Fruit fly (Drosophila melanogaster) whole organism, prepupa: ENCODE measurements around the gene CG31029.

ENCODE experiments used
- Blimp-1 ChIP-seq: fragments of 200-800 bp; sonication (Bioruptor generic); optimal IDR thresholded peaks from 3 replicates; lab custom pipeline; 2017; ENCODE audit warnings: missing biosample characterization, missing genetic modification characterization, mild to moderate bottlenecking, moderate library complexity, missing genetic modification reagents
- CG10631 ChIP-seq: fragments of 200-800 bp; sonication (Bioruptor generic); optimal IDR thresholded peaks from 2 replicates; lab custom pipeline; 2016; ENCODE audit warnings: missing biosample characterization, missing genetic modification characterization
- CG10669 ChIP-seq: fragments of 200-800 bp; sonication (Bioruptor generic); optimal IDR thresholded peaks from 3 replicates; lab custom pipeline; 2018; ENCODE audit warnings: missing biosample characterization, mild to moderate bottlenecking, missing genetic modification characterization, moderate library complexity
- CG11762 ChIP-seq: fragments of 200-800 bp; sonication (Bioruptor generic); optimal IDR thresholded peaks from 3 replicates; lab custom pipeline; 2016; ENCODE audit warnings: missing biosample characterization, missing genetic modification characterization; ENCODE audit not compliant: insufficient read depth
- CG11902 ChIP-seq: fragments of 200-800 bp; sonication (Bioruptor generic); optimal IDR thresholded peaks from 3 replicates; lab custom pipeline; 2016; ENCODE audit warnings: missing biosample characterization, missing genetic modification characterization
- CG15336 ChIP-seq: fragments of 200-800 bp; sonication (Bioruptor generic); IDR thresholded peaks from 2 replicates; pipeline ENCODE4 v1.3.6; 2022; ENCODE audit warnings: missing biosample characterization, missing genetic modification characterization
- CG1621 ChIP-seq: fragments of 200-800 bp; sonication (Bioruptor generic); optimal IDR thresholded peaks from 3 replicates; lab custom pipeline; 2018; ENCODE audit warnings: missing biosample characterization, mild to moderate bottlenecking, missing genetic modification characterization
- CG3032 ChIP-seq: fragments of 200-800 bp; optimal IDR thresholded peaks from 2 replicates; lab custom pipeline; 2019; ENCODE audit warnings: missing biosample characterization, mild to moderate bottlenecking, missing genetic modification characterization, moderate library complexity
- CG31627 ChIP-seq: fragments of 200-800 bp; sonication (Bioruptor generic); optimal IDR thresholded peaks from 3 replicates; lab custom pipeline; 2016; ENCODE audit warnings: missing biosample characterization, missing genetic modification characterization
- CG32006 ChIP-seq: fragments of 200-800 bp; sonication (Bioruptor generic); optimal IDR thresholded peaks from 3 replicates; lab custom pipeline; 2017; ENCODE audit warnings: missing biosample characterization, mild to moderate bottlenecking, missing genetic modification characterization
- CG34406 ChIP-seq: fragments of 200-800 bp; sonication (Bioruptor generic); optimal IDR thresholded peaks from 3 replicates; lab custom pipeline; 2016; ENCODE audit warnings: missing biosample characterization, missing genetic modification characterization
- CG3919 ChIP-seq: fragments of 200-800 bp; sonication (Bioruptor generic); optimal IDR thresholded peaks from 3 replicates; lab custom pipeline; 2016; ENCODE audit warnings: missing biosample characterization, missing genetic modification characterization
- CG4318 ChIP-seq: fragments of 200-800 bp; sonication (Bioruptor generic); optimal IDR thresholded peaks from 3 replicates; lab custom pipeline; 2017; ENCODE audit warnings: missing biosample characterization, mild to moderate bottlenecking, missing genetic modification characterization
- CG6163 ChIP-seq: fragments of 200-800 bp; sonication (Bioruptor generic); IDR thresholded peaks from 3 replicates; pipeline ENCODE4 v1.3.6; 2022; ENCODE audit warnings: missing biosample characterization, missing genetic modification characterization
- CG6276 ChIP-seq: fragments of 200-800 bp; sonication (Bioruptor generic); optimal IDR thresholded peaks from 2 replicates; lab custom pipeline; 2017; ENCODE audit warnings: missing biosample characterization, mild to moderate bottlenecking, missing genetic modification characterization
- CG6792 ChIP-seq: fragments of 200-800 bp; sonication (Bioruptor generic); optimal IDR thresholded peaks from 3 replicates; lab custom pipeline; 2016; ENCODE audit warnings: missing biosample characterization, missing genetic modification characterization
- CG6854 ChIP-seq: fragments of 200-800 bp; sonication (Bioruptor generic); optimal IDR thresholded peaks from 2 replicates; lab custom pipeline; 2017; ENCODE audit warnings: missing biosample characterization, mild to moderate bottlenecking, missing genetic modification characterization
- CG7368 ChIP-seq: fragments of 200-800 bp; sonication (Bioruptor generic); optimal IDR thresholded peaks from 3 replicates; lab custom pipeline; 2016; ENCODE audit warnings: missing biosample characterization, missing genetic modification characterization
- CG8119 ChIP-seq: fragments of 200-800 bp; sonication (Bioruptor generic); IDR thresholded peaks from 3 replicates; pipeline ENCODE4 v1.3.6; 2022; ENCODE audit warnings: missing biosample characterization, missing genetic modification characterization
- CG8319 ChIP-seq: fragments of 200-800 bp; sonication (Bioruptor generic); optimal IDR thresholded peaks from 3 replicates; lab custom pipeline; 2016; ENCODE audit warnings: missing biosample characterization, missing genetic modification characterization
- CG8632 ChIP-seq: fragments of 200-800 bp; sonication (Bioruptor generic); optimal IDR thresholded peaks from 3 replicates; lab custom pipeline; 2016; ENCODE audit warnings: missing biosample characterization, missing genetic modification characterization
- Eip75B ChIP-seq: fragments of 200-800 bp; sonication (Bioruptor generic); optimal IDR thresholded peaks from 3 replicates; lab custom pipeline; 2016; ENCODE audit warnings: missing biosample characterization, missing genetic modification characterization
- Eip93F ChIP-seq: fragments of 200-800 bp; sonication (Bioruptor generic); optimal IDR thresholded peaks from 2 replicates; lab custom pipeline; 2016; ENCODE audit warnings: missing biosample characterization, mild to moderate bottlenecking, missing genetic modification characterization
- Ets21C ChIP-seq: fragments of 200-800 bp; sonication (Bioruptor generic); optimal IDR thresholded peaks from 3 replicates; lab custom pipeline; 2016; ENCODE audit warnings: missing biosample characterization, missing genetic modification characterization
- Ets96B ChIP-seq: fragments of 200-800 bp; optimal IDR thresholded peaks from 2 replicates; lab custom pipeline; 2019; ENCODE audit warnings: missing biosample characterization, mild to moderate bottlenecking, missing genetic modification characterization, moderate library complexity
- Gug ChIP-seq: fragments of 200-800 bp; sonication (Bioruptor generic); IDR thresholded peaks from 2 replicates; pipeline ENCODE4 v1.3.6; 2022; ENCODE audit warnings: missing biosample characterization, missing genetic modification characterization
- Hr39 ChIP-seq: fragments of 200-800 bp; sonication (Bioruptor generic); optimal IDR thresholded peaks from 2 replicates; lab custom pipeline; 2016; ENCODE audit warnings: missing biosample characterization, missing genetic modification characterization
- Lpt ChIP-seq: fragments of 200-800 bp; sonication (Bioruptor generic); optimal IDR thresholded peaks from 3 replicates; lab custom pipeline; 2016; ENCODE audit warnings: missing biosample characterization, missing genetic modification characterization
- Met ChIP-seq: fragments of 200-800 bp; sonication (Bioruptor generic); optimal IDR thresholded peaks from 3 replicates; lab custom pipeline; 2016; ENCODE audit warnings: missing biosample characterization, missing genetic modification characterization
- OdsH ChIP-seq: fragments of 200-800 bp; sonication (Bioruptor generic); optimal IDR thresholded peaks from 3 replicates; lab custom pipeline; 2016; ENCODE audit warnings: missing biosample characterization, missing genetic modification characterization
- Smox ChIP-seq: fragments of 200-800 bp; sonication (Bioruptor generic); optimal IDR thresholded peaks from 3 replicates; lab custom pipeline; 2016; ENCODE audit warnings: missing biosample characterization, missing genetic modification characterization
- Sox14 ChIP-seq: fragments of 200-800 bp; sonication (Bioruptor generic); optimal IDR thresholded peaks from 3 replicates; lab custom pipeline; 2016; ENCODE audit warnings: missing biosample characterization, missing genetic modification characterization
- Sox15 ChIP-seq: fragments of 200-800 bp; sonication (Bioruptor generic); optimal IDR thresholded peaks from 3 replicates; lab custom pipeline; 2016; ENCODE audit warnings: missing biosample characterization, missing genetic modification characterization
- achi ChIP-seq: fragments of 200-800 bp; sonication (Bioruptor generic); optimal IDR thresholded peaks from 3 replicates; lab custom pipeline; 2016; ENCODE audit warnings: missing biosample characterization, missing genetic modification characterization
- acj6 ChIP-seq: fragments of 200-800 bp; sonication (Bioruptor generic); optimal IDR thresholded peaks from 3 replicates; lab custom pipeline; 2016; ENCODE audit warnings: missing biosample characterization, missing genetic modification characterization
- cyc ChIP-seq: fragments of 200-800 bp; sonication (Bioruptor generic); optimal IDR thresholded peaks from 3 replicates; lab custom pipeline; 2016; ENCODE audit warnings: missing biosample characterization, missing genetic modification characterization
- dac ChIP-seq: fragments of 200-800 bp; sonication (Bioruptor generic); optimal IDR thresholded peaks from 2 replicates; lab custom pipeline; 2017; ENCODE audit warnings: missing biosample characterization, mild to moderate bottlenecking, missing genetic modification characterization
- dsx ChIP-seq: fragments of 200-800 bp; optimal IDR thresholded peaks from 3 replicates; lab custom pipeline; 2019; ENCODE audit warnings: missing biosample characterization, mild to moderate bottlenecking, missing genetic modification characterization, moderate library complexity; ENCODE audit not compliant: poor library complexity, severe bottlenecking
- eg ChIP-seq: fragments of 200-800 bp; sonication (Bioruptor generic); IDR thresholded peaks from 3 replicates; pipeline ENCODE4 v1.3.6; 2022; ENCODE audit warnings: missing biosample characterization, missing genetic modification characterization
- esn ChIP-seq: fragments of 200-800 bp; sonication (Bioruptor generic); optimal IDR thresholded peaks from 2 replicates; lab custom pipeline; 2016; ENCODE audit warnings: missing biosample characterization, mild to moderate bottlenecking, missing genetic modification characterization, moderate library complexity
- fd59A ChIP-seq: fragments of 200-800 bp; sonication (Bioruptor generic); optimal IDR thresholded peaks from 2 replicates; lab custom pipeline; 2017; ENCODE audit warnings: missing biosample characterization, mild to moderate bottlenecking, missing genetic modification characterization, missing genetic modification reagents
- fd85E ChIP-seq: fragments of 200-800 bp; sonication (Bioruptor generic); optimal IDR thresholded peaks from 3 replicates; lab custom pipeline; 2016; ENCODE audit warnings: missing biosample characterization, missing genetic modification characterization
- fkh ChIP-seq: fragments of 200-800 bp; sonication (Bioruptor generic); optimal IDR thresholded peaks from 3 replicates; lab custom pipeline; 2017; ENCODE audit warnings: missing biosample characterization, mild to moderate bottlenecking, missing genetic modification characterization, moderate library complexity
- lz ChIP-seq: fragments of 200-800 bp; sonication (Bioruptor generic); optimal IDR thresholded peaks from 3 replicates; lab custom pipeline; 2016; ENCODE audit warnings: missing biosample characterization, missing genetic modification characterization
- net ChIP-seq: fragments of 200-800 bp; sonication (Bioruptor generic); optimal IDR thresholded peaks from 3 replicates; lab custom pipeline; 2016; ENCODE audit warnings: missing biosample characterization, missing genetic modification characterization
- salr ChIP-seq, 2 experiments: fragments of 200-800 bp; sonication (Bioruptor generic); optimal IDR thresholded peaks; 3 replicates each; lab custom pipeline; 2016 to 2018; ENCODE audit warnings: missing biosample characterization in 2 of 2, missing genetic modification characterization in 2 of 2, mild to moderate bottlenecking in 1 of 2
- spab ChIP-seq: fragments of 200-800 bp; sonication (Bioruptor generic); optimal IDR thresholded peaks from 2 replicates; lab custom pipeline; 2017; ENCODE audit warnings: missing biosample characterization, mild to moderate bottlenecking, missing genetic modification characterization, missing genetic modification reagents
- ss ChIP-seq, 2 experiments: fragments of 200-800 bp; sonication (Bioruptor generic); optimal IDR thresholded peaks; 2 replicates in 1 of 2; 3 replicates in 1 of 2; lab custom pipeline; 2017 to 2018; ENCODE audit warnings: mild to moderate bottlenecking in 2 of 2, missing biosample characterization in 2 of 2, missing genetic modification characterization in 2 of 2, moderate library complexity in 1 of 2
- svp ChIP-seq: fragments of 200-800 bp; sonication (Bioruptor generic); peaks from one replicate; lab custom pipeline; 2016; ENCODE audit warnings: missing biosample characterization, missing genetic modification characterization
- vri ChIP-seq: fragments of 200-800 bp; sonication (Bioruptor generic); optimal IDR thresholded peaks from 3 replicates; lab custom pipeline; 2016; ENCODE audit warnings: missing biosample characterization, mild to moderate bottlenecking, missing genetic modification characterization

CG31029 gene

dm6 chr3R:30090261-30091006 lies 41.8 kb downstream of the CG31029 start (continued):
- peak; percentile 51; the same call in 2 of the 3 replicates for TF ChIP-seq CG6163 (GFP tag; lab: Robert Waterston, UW)

dm6 chr3R:30084137-30084536 lies 48.1 kb downstream of the CG31029 start:
- TF ChIP-seq CG10631 (GFP tag; lab: Kevin White, UChicago) (no peak), net (GFP tag; lab: Kevin White, UChicago) (no peak), CG1621 (no peak), OdsH (no peak), Smox (GFP tag; lab: Kevin White, UChicago) (peak; percentile 15), CG32006 (GFP tag; lab: Kevin White, UChicago) (no peak), CG3919 (GFP tag; lab: Kevin White, UChicago) (no peak), Sox14 (peak; percentile 0), lz (GFP tag; lab: Kevin White, UChicago) (no peak), fkh (GFP tag; lab: Kevin White, UChicago) (no peak), acj6 (GFP tag; lab: Kevin White, UChicago) (no peak), CG6276 (GFP tag; lab: Kevin White, UChicago) (no peak), CG4318 (GFP tag; lab: Kevin White, UChicago) (no peak), CG11902 (GFP tag; lab: Kevin White, UChicago) (no peak), Met (GFP tag; lab: Kevin White, UChicago) (no peak), Ets21C (GFP tag; lab: Kevin White, UChicago) (no peak), CG31627 (GFP tag; lab: Kevin White, UChicago) (peak; percentile 4), Hr39 (GFP tag; lab: Kevin White, UChicago) (peak; percentile 6), Blimp-1 (GFP tag; lab: Kevin White, UChicago) (no peak), fd85E (no peak), achi (GFP tag; lab: Kevin White, UChicago) (no peak), CG34406 (GFP tag; lab: Kevin White, UChicago) (no peak), dsx (GFP tag; lab: Kevin White, UChicago) (no peak), vri (GFP tag; lab: Kevin White, UChicago) (no peak), spab (GFP tag; lab: Kevin White, UChicago) (no peak), dac (GFP tag; lab: Kevin White, UChicago) (no peak), eg (GFP tag; lab: Robert Waterston, UW) (no peak), Eip93F (no peak), fd59A (GFP tag; lab: Kevin White, UChicago) (no peak), CG8319 (GFP tag; lab: Kevin White, UChicago) (no peak), CG15336 (GFP tag; lab: Robert Waterston, UW) (no peak), svp (GFP tag; lab: Kevin White, UChicago) (peak; percentile 37), Lpt (no peak), CG6792 (GFP tag; lab: Kevin White, UChicago) (no peak), CG6854 (GFP tag; lab: Kevin White, UChicago) (no peak), cyc (GFP tag; lab: Kevin White, UChicago) (no peak), CG7368 (GFP tag; lab: Kevin White, UChicago) (no peak), CG8119 (GFP tag; lab: Robert Waterston, UW) (no peak), esn (GFP tag; lab: Kevin White, UChicago) (peak; percentile 26), Gug (GFP tag; lab: Robert Waterston, UW) (no peak), CG10669 (GFP tag; lab: Kevin White, UChicago) (no peak), Eip75B (GFP tag; lab: Kevin White, UChicago) (no peak), Sox15 (GFP tag; lab: Kevin White, UChicago) (no peak), salr (GFP tag; optimal IDR thresholded peaks at IDR 0.05; lab: Kevin White, UChicago) (no peak), CG11762 (GFP tag; lab: Kevin White, UChicago) (no peak), CG3032 (no peak), ss (GFP tag; optimal IDR thresholded peaks at IDR 0.05; lab: Kevin White, UChicago) (no peak), CG8632 (GFP tag; lab: Kevin White, UChicago) (no peak), Ets96B (no peak)
